Worm (Caenorhabditis elegans) whole organism, mixed stage, embryonic: ENCODE measurements around the gene C54E10.7.

Experiments
- M03D4.4 ChIP-seq: sonication (generic microtip); optimal IDR thresholded peaks from 2 replicates; lab custom pipeline; 2017; ENCODE audit warnings: mild to moderate bottlenecking, missing genetic modification characterization, missing compliant biosample characterization
- elt-1 ChIP-seq: sonication (generic microtip); optimal IDR thresholded peaks from 2 replicates; lab custom pipeline; 2017; ENCODE audit warnings: missing genetic modification characterization, mild to moderate bottlenecking, missing compliant biosample characterization, antibody characterized with exemption, moderate library complexity, borderline replicate concordance; ENCODE audit not compliant: insufficient read depth
- elt-3 ChIP-seq: fragments of 150-350 bp; optimal IDR thresholded peaks from 2 replicates; lab custom pipeline; 2014; ENCODE audit warnings: missing biosample characterization, missing genetic modification characterization
- lin-13 ChIP-seq: fragments of 150-350 bp; optimal IDR thresholded peaks from 2 replicates; lab custom pipeline; 2014; ENCODE audit warnings: missing biosample characterization, missing genetic modification characterization
- nhr-28 ChIP-seq: fragments of 150-350 bp; optimal IDR thresholded peaks from 2 replicates; lab custom pipeline; 2014; ENCODE audit warnings: missing biosample characterization, missing genetic modification characterization
- pha-4 ChIP-seq: fragments of 150-350 bp; optimal IDR thresholded peaks from 2 replicates; lab custom pipeline; 2018; ENCODE audit warnings: missing biosample characterization, missing genetic modification reagents, missing genetic modification characterization
- sem-2 ChIP-seq: fragments of 200-800 bp; sonication (Bioruptor generic); optimal IDR thresholded peaks from 2 replicates; lab custom pipeline; 2018; ENCODE audit warnings: mild to moderate bottlenecking, missing genetic modification characterization, missing compliant biosample characterization
- unc-39 ChIP-seq: fragments of 150-350 bp; optimal IDR thresholded peaks from 2 replicates; lab custom pipeline; 2014; ENCODE audit warnings: missing biosample characterization, missing genetic modification characterization
- zip-8 ChIP-seq: fragments of 150-350 bp; optimal IDR thresholded peaks from 2 replicates; lab custom pipeline; 2014; ENCODE audit warnings: missing biosample characterization, missing genetic modification characterization
- ztf-11 ChIP-seq: fragments of 150-350 bp; optimal IDR thresholded peaks from 2 replicates; lab custom pipeline; 2014; ENCODE audit warnings: missing biosample characterization, missing genetic modification characterization

- TF ChIP-seq pha-4 (tag; lab: Kevin White, UChicago) (no peak), elt-1 (tag; lab: Kevin White, UChicago) (no peak), sem-2 (GFP tag; lab: Kevin White, UChicago) (no peak), nhr-28 (tag; lab: Kevin White, UChicago) (no peak), zip-8 (tag; lab: Kevin White, UChicago) (no peak), ztf-11 (tag; lab: Kevin White, UChicago) (no peak), lin-13 (tag; lab: Kevin White, UChicago) (no peak), M03D4.4 (tag; lab: Kevin White, UChicago) (no peak), elt-3 (no peak), unc-39 (tag; lab: Kevin White, UChicago) (no peak)
Measured at ce11 chrV:18806409-18806808, 5.1 kb upstream of the C54E10.7 start, which contains the start of gene sri-10.
